Worm (Caenorhabditis elegans) whole organism, mixed stage, embryonic: ENCODE data around the gene C27C12.1.

Experiments used
- M03D4.4 ChIP-seq: sonication (generic microtip); optimal IDR thresholded peaks from 2 replicates; lab custom pipeline; 2017; ENCODE audit warnings: mild to moderate bottlenecking, missing genetic modification characterization, missing compliant biosample characterization
- bed-3 ChIP-seq: fragments of 200-800 bp; sonication (Bioruptor generic); optimal IDR thresholded peaks from 3 replicates; lab custom pipeline; 2018; ENCODE audit warnings: mild to moderate bottlenecking, missing genetic modification characterization, moderate library complexity, missing compliant biosample characterization
- blmp-1 ChIP-seq: fragments of 150-350 bp; optimal IDR thresholded peaks from 2 replicates; lab custom pipeline; 2014; ENCODE audit warnings: missing biosample characterization, missing genetic modification characterization
- ceh-39 ChIP-seq: fragments of 150-350 bp; optimal IDR thresholded peaks from 2 replicates; lab custom pipeline; 2014; ENCODE audit warnings: missing biosample characterization, missing genetic modification characterization
- ceh-43 ChIP-seq: fragments of 200-800 bp; sonication (Bioruptor generic); optimal IDR thresholded peaks from 2 replicates; lab custom pipeline; 2018; ENCODE audit warnings: mild to moderate bottlenecking, missing genetic modification characterization, moderate library complexity, missing compliant biosample characterization
- ceh-83 ChIP-seq: fragments of 200-800 bp; sonication (Bioruptor generic); optimal IDR thresholded peaks from 2 replicates; lab custom pipeline; 2018; ENCODE audit warnings: mild to moderate bottlenecking, missing genetic modification characterization, missing compliant biosample characterization
- ces-1 ChIP-seq: fragments of 150-350 bp; optimal IDR thresholded peaks from 2 replicates; lab custom pipeline; 2014; ENCODE audit warnings: missing biosample characterization, missing genetic modification reagents, missing genetic modification characterization
- cnd-1 ChIP-seq: fragments of 200-800 bp; sonication (Bioruptor generic); optimal IDR thresholded peaks from 2 replicates; lab custom pipeline; 2018; ENCODE audit warnings: mild to moderate bottlenecking, missing genetic modification characterization, missing compliant biosample characterization
- drap-1 ChIP-seq: fragments of 200-800 bp; sonication (Bioruptor generic); optimal IDR thresholded peaks from 3 replicates; lab custom pipeline; 2018; ENCODE audit warnings: mild to moderate bottlenecking, missing genetic modification characterization, missing compliant biosample characterization
- elt-1 ChIP-seq: sonication (generic microtip); optimal IDR thresholded peaks from 2 replicates; lab custom pipeline; 2017; ENCODE audit warnings: missing genetic modification characterization, mild to moderate bottlenecking, missing compliant biosample characterization, antibody characterized with exemption, moderate library complexity, borderline replicate concordance; ENCODE audit not compliant: insufficient read depth
- elt-3 ChIP-seq: fragments of 150-350 bp; optimal IDR thresholded peaks from 2 replicates; lab custom pipeline; 2014; ENCODE audit warnings: missing biosample characterization, missing genetic modification characterization
- flh-1 ChIP-seq: fragments of 200-800 bp; sonication (Bioruptor generic); optimal IDR thresholded peaks from 2 replicates; lab custom pipeline; 2018; ENCODE audit warnings: mild to moderate bottlenecking, missing genetic modification characterization, moderate library complexity, missing compliant biosample characterization
- ham-2 ChIP-seq: fragments of 200-800 bp; sonication (Bioruptor generic); optimal IDR thresholded peaks from 2 replicates; lab custom pipeline; 2018; ENCODE audit warnings: mild to moderate bottlenecking, missing genetic modification characterization, missing compliant biosample characterization
- hlh-1 ChIP-seq: fragments of 150-350 bp; optimal IDR thresholded peaks from 2 replicates; lab custom pipeline; 2014; ENCODE audit warnings: missing biosample characterization, missing genetic modification reagents, missing genetic modification characterization
- lin-13 ChIP-seq: fragments of 150-350 bp; optimal IDR thresholded peaks from 2 replicates; lab custom pipeline; 2014; ENCODE audit warnings: missing biosample characterization, missing genetic modification characterization
- lin-32 ChIP-seq: fragments of 200-800 bp; sonication (Bioruptor generic); optimal IDR thresholded peaks from 2 replicates; lab custom pipeline; 2018; ENCODE audit warnings: mild to moderate bottlenecking, missing genetic modification characterization, missing compliant biosample characterization
- lsy-2 ChIP-seq: fragments of 150-350 bp; optimal IDR thresholded peaks from 2 replicates; lab custom pipeline; 2014; ENCODE audit warnings: missing biosample characterization, missing genetic modification characterization
- mab-5 ChIP-seq: fragments of 150-350 bp; optimal IDR thresholded peaks from 2 replicates; lab custom pipeline; 2014; ENCODE audit warnings: missing biosample characterization, missing genetic modification characterization
- mep-1 ChIP-seq: fragments of 150-350 bp; optimal IDR thresholded peaks from 2 replicates; lab custom pipeline; 2017; ENCODE audit warnings: missing biosample characterization, missing genetic modification reagents, missing genetic modification characterization, inconsistent platforms
- mls-2 ChIP-seq: sonication (generic microtip); optimal IDR thresholded peaks from 2 replicates; lab custom pipeline; 2016; ENCODE audit warnings: mild to moderate bottlenecking, missing genetic modification characterization, moderate library complexity, missing compliant biosample characterization
- nhr-12 ChIP-seq: fragments of 150-350 bp; optimal IDR thresholded peaks from 2 replicates; lab custom pipeline; 2014; ENCODE audit warnings: missing biosample characterization, missing genetic modification characterization
- nhr-2 ChIP-seq: fragments of 150-350 bp; optimal IDR thresholded peaks from 2 replicates; lab custom pipeline; 2014; ENCODE audit warnings: missing biosample characterization, missing genetic modification characterization
- nhr-237 ChIP-seq: fragments of 150-350 bp; optimal IDR thresholded peaks from 2 replicates; lab custom pipeline; 2014; ENCODE audit warnings: missing biosample characterization, missing genetic modification characterization
- nhr-28 ChIP-seq: fragments of 150-350 bp; optimal IDR thresholded peaks from 2 replicates; lab custom pipeline; 2014; ENCODE audit warnings: missing biosample characterization, missing genetic modification characterization
- nhr-76 ChIP-seq: sonication (generic microtip); optimal IDR thresholded peaks from 2 replicates; lab custom pipeline; 2017; ENCODE audit warnings: missing biosample characterization, missing genetic modification characterization
- pha-4 ChIP-seq: fragments of 150-350 bp; optimal IDR thresholded peaks from 2 replicates; lab custom pipeline; 2018; ENCODE audit warnings: missing biosample characterization, missing genetic modification reagents, missing genetic modification characterization
- sem-2 ChIP-seq: fragments of 200-800 bp; sonication (Bioruptor generic); optimal IDR thresholded peaks from 2 replicates; lab custom pipeline; 2018; ENCODE audit warnings: mild to moderate bottlenecking, missing genetic modification characterization, missing compliant biosample characterization
- snpc-4 ChIP-seq: fragments of 150-350 bp; optimal IDR thresholded peaks from 2 replicates; lab custom pipeline; 2014; ENCODE audit warnings: missing biosample characterization, missing genetic modification characterization
- sptf-1 ChIP-seq: sonication (generic microtip); optimal IDR thresholded peaks from 2 replicates; lab custom pipeline; 2017; ENCODE audit warnings: mild to moderate bottlenecking, missing genetic modification characterization, moderate library complexity, missing compliant biosample characterization
- tbx-8 ChIP-seq: fragments of 200-800 bp; sonication (Bioruptor generic); optimal IDR thresholded peaks from 2 replicates; lab custom pipeline; 2018; ENCODE audit warnings: mild to moderate bottlenecking, missing genetic modification characterization, moderate library complexity, missing compliant biosample characterization
- unc-120 ChIP-seq: sonication (generic microtip); optimal IDR thresholded peaks from 2 replicates; lab custom pipeline; 2017; ENCODE audit warnings: missing genetic modification characterization, missing compliant biosample characterization; ENCODE audit not compliant: poor library complexity, severe bottlenecking
- unc-39 ChIP-seq: fragments of 150-350 bp; optimal IDR thresholded peaks from 2 replicates; lab custom pipeline; 2014; ENCODE audit warnings: missing biosample characterization, missing genetic modification characterization
- unc-62 ChIP-seq: fragments of 150-350 bp; optimal IDR thresholded peaks from 2 replicates; lab custom pipeline; 2014; ENCODE audit warnings: missing biosample characterization, missing genetic modification reagents, missing genetic modification characterization
- zip-8 ChIP-seq: fragments of 150-350 bp; optimal IDR thresholded peaks from 2 replicates; lab custom pipeline; 2014; ENCODE audit warnings: missing biosample characterization, missing genetic modification characterization
- ztf-11 ChIP-seq: fragments of 150-350 bp; optimal IDR thresholded peaks from 2 replicates; lab custom pipeline; 2014; ENCODE audit warnings: missing biosample characterization, missing genetic modification characterization

The C27C12.1 gene

DNA sequence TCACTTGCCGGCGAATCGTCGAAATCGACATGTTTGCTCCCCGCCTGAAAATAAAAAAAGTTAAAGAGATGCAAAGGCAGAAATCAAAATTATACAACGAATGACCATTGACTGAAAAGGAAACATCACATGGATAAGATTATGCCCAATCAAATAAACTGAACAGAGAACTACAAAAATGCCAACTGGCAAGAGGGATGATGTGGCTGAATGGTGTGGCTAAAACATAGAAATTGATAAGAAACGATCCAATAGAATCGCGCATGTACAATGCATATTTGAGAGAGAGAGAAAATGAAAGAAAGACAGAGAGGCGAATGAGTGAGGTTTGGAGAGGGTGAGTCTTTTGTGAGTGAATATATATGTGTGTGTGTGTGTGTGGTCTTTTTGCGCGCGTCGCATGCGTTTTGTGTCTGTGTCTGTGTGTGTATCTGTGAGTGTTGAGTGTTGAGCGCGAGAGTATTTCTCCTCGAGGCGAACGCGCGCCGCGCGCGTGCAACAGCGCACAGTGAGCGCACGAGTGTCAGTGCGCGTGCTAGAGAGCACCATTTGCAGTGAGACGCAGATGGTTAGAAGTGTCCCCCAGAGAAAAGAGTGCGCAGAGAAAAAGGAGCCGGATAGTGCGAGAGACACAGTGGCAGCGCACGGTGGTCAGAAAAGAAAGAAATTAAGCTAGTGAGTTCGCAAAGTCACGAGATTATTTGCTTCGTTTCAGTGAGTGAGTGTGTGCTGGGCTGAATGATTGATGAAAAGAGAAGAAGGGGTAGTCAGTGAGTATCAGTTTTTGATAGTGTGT is 34.9 kb downstream of the C27C12.1 start, which contains the start of gene epn-1:
TSS of gene epn-1 (minus strand) at position 51 of the 796 bp plus-strand sequence.
- TF ChIP-seq zip-8 (no peak), unc-120 (peak; percentile 62), pha-4 (peak; percentile 88), drap-1 (peak; percentile 81), sem-2 (GFP tag; lab: Kevin White, UChicago) (no peak), nhr-76 (tag; lab: Kevin White, UChicago) (no peak), mep-1 (peak; percentile 95), nhr-12 (peak; percentile 59), unc-39 (tag; lab: Kevin White, UChicago) (no peak), ceh-43 (GFP tag; lab: Kevin White, UChicago) (peak; percentile 63), lsy-2 (tag; lab: Kevin White, UChicago) (peak; percentile 26), ceh-83 (GFP tag; lab: Kevin White, UChicago) (no peak), nhr-2 (tag; lab: Kevin White, UChicago) (peak; percentile 52), sptf-1 (tag; lab: Kevin White, UChicago) (peak; percentile 89), mls-2 (tag; lab: Kevin White, UChicago) (peak; percentile 83), ztf-11 (peak; percentile 87), ham-2 (GFP tag; lab: Kevin White, UChicago) (peak; percentile 91), mab-5 (tag; lab: Kevin White, UChicago) (peak; percentile 60), cnd-1 (tag; lab: Kevin White, UChicago) (peak; percentile 71), nhr-28 (tag; lab: Kevin White, UChicago) (no peak), ces-1 (GFP tag; lab: Kevin White, UChicago) (peak; percentile 81), bed-3 (GFP tag; lab: Kevin White, UChicago) (peak; percentile 20), nhr-237 (tag; lab: Kevin White, UChicago) (peak; percentile 81), flh-1 (no peak), elt-1 (peak; percentile 31), blmp-1 (tag; lab: Kevin White, UChicago) (no peak), elt-3 (tag; lab: Kevin White, UChicago) (peak; percentile 22), lin-32 (GFP tag; lab: Kevin White, UChicago) (no peak), ceh-39 (tag; lab: Kevin White, UChicago) (peak; percentile 90), lin-13 (tag; lab: Kevin White, UChicago) (peak; percentile 63), tbx-8 (GFP tag; lab: Kevin White, UChicago) (no peak), M03D4.4 (tag; lab: Kevin White, UChicago) (peak; percentile 83), hlh-1 (tag; lab: Kevin White, UChicago) (peak; percentile 85), snpc-4 (tag; lab: Kevin White, UChicago) (no peak), unc-62 (peak; percentile 93)
- TF ChIP-seq, all 35 proteins: peak for 24

DNA sequence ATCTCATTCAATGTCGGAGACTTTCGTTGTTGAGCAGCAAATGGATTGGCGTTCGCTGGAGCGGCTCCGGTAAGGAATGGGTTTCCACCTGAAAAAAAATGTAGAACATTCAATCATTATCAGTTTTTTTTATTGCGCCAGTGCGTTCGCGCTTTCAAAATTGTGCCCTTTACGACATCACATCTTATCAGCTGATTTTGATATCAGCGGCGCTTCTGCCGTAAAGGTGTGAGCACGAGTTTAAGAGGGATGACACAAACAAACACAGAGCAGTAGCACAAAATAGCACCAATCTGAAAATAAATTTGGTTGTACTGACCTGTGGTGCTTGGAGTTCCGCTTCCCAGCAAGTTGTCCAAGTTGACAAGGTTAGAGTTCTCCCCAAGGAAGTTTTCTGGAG is 36.8 kb downstream of the C27C12.1 start:
- no peak for TF ChIP-seq pha-4
- no peak for TF ChIP-seq ceh-39 (tag; lab: Kevin White, UChicago)
- TF ChIP-seq zip-8, result no peak
- no peak for TF ChIP-seq mep-1

DNA sequence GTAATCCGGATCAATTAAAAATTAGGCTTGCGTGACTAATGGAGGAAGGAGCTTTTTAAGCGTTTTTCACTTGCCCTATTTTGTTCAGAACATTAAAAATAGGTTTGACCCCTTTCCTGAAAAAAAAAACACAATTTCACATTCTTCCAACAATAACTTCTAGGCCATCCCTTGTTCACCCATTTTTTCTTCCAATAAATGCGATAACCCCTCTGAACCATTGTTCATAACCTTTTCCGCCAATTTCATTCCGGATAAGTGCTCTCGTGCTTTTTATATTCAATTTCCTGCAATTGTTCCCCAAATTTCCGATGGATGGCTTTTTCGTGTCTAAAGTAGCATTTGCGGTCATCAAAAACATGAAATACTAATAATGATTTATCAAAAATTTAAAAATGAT is 38.1 kb downstream of the C27C12.1 start:
- TF ChIP-seq cnd-1 (tag; lab: Kevin White, UChicago) (no peak), ces-1 (GFP tag; lab: Kevin White, UChicago) (peak; percentile 27), lin-32 (GFP tag; lab: Kevin White, UChicago) (no peak), sptf-1 (tag; lab: Kevin White, UChicago) (peak; percentile 19), unc-62 (no peak), nhr-12 (no peak)

DNA sequence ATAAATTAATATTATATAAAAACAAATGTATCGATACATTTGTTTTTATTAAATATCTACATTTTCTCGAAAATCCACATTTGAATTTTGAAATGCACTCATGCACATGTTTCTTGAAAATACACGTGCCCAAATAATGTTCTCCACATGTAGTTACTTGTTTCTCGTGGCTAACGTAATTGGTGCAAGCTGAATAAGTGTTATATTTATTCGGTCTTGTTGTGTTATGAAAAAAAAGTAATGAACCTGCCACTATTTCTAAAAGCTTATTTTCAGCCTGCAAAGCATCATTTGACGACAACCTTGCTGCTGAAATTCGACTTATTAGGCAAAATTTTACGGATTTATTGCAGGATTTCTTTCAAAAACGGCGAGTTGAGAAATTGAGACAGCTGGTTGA is 40.2 kb downstream of the C27C12.1 start:
- TF ChIP-seq ces-1 (GFP tag; lab: Kevin White, UChicago) (peak; percentile 63), ham-2 (GFP tag; lab: Kevin White, UChicago) (no peak), zip-8 (no peak), mep-1 (peak; percentile 64), drap-1 (peak; percentile 5), mab-5 (tag; lab: Kevin White, UChicago) (no peak), nhr-2 (tag; lab: Kevin White, UChicago) (no peak), pha-4 (peak; percentile 49), M03D4.4 (tag; lab: Kevin White, UChicago) (no peak), nhr-237 (tag; lab: Kevin White, UChicago) (peak; percentile 75), sem-2 (GFP tag; lab: Kevin White, UChicago) (no peak), nhr-12 (no peak), ceh-39 (tag; lab: Kevin White, UChicago) (no peak), bed-3 (GFP tag; lab: Kevin White, UChicago) (no peak), mls-2 (tag; lab: Kevin White, UChicago) (no peak), hlh-1 (tag; lab: Kevin White, UChicago) (peak; percentile 33)
